Worm (Caenorhabditis elegans): ENCODE data around the gene C07G1.6.

ce11 chrIV:8223055-8223454 lies 12.9 kb upstream of the C07G1.6 start:
- TF ChIP-seq elt-2 (tag; optimal IDR thresholded peaks at IDR 0.05) (peak; percentile 52), elt-1 (tag; optimal IDR thresholded peaks at IDR 0.05) (no peak), ztf-11 (tag; optimal IDR thresholded peaks at IDR 0.05) (no peak), egl-27 (tag; optimal IDR thresholded peaks at IDR 0.05) (no peak), unc-39 (tag; optimal IDR thresholded peaks at IDR 0.05) (no peak), nhr-237 (tag; optimal IDR thresholded peaks at IDR 0.05) (no peak), hmg-11 (tag; optimal IDR thresholded peaks at IDR 0.05) (no peak)

Measured in whole organism, L3 larva.